Worm (Caenorhabditis elegans): ENCODE data around the gene fbxa-39.

fbxa-39 gene

ce11 chrIII:2304867-2305266, 32.0 kb downstream of the fbxa-39 start, which contains the start of gene Y54F10BM.9:
TSS of gene Y54F10BM.9 (minus strand) at chrIII:2304927.
- TF ChIP-seq hmg-4 (GFP tag; optimal IDR thresholded peaks at IDR 0.05) (peak; percentile 69), aly-1 (tag; optimal IDR thresholded peaks at IDR 0.05) (peak; percentile 54), B0310.2 (tag; optimal IDR thresholded peaks at IDR 0.05) (no peak)

ce11 chrIII:2308026-2308425, 35.2 kb downstream of the fbxa-39 start, which contains the start of the genes fbxa-1 and Y54F10BM.20:
TSS of gene fbxa-1 (minus strand) at chrIII:2308126.
TSS of gene Y54F10BM.20 (plus strand) at chrIII:2308256.
- TF ChIP-seq sea-1 (GFP tag; conservative IDR thresholded peaks at IDR 0.05) (no peak), hmbx-1 (tag; optimal IDR thresholded peaks at IDR 0.05) (no peak), B0310.2 (tag; optimal IDR thresholded peaks at IDR 0.05) (no peak), hmg-4 (GFP tag; optimal IDR thresholded peaks at IDR 0.05) (no peak)

ce11 chrIII:2310996-2311395, 38.2 kb downstream of the fbxa-39 start:
- TF ChIP-seq hmg-4 (GFP tag; optimal IDR thresholded peaks at IDR 0.05) (no peak), hnd-1 (tag; optimal IDR thresholded peaks at IDR 0.05) (no peak), tra-4 (tag; optimal IDR thresholded peaks at IDR 0.05) (no peak), F13C5.2 (tag; optimal IDR thresholded peaks at IDR 0.05) (no peak), tbx-37 (GFP tag; conservative IDR thresholded peaks at IDR 0.05) (no peak), tbx-11 (GFP tag; IDR thresholded peaks at IDR 0.05) (no peak), ets-7 (tag; optimal IDR thresholded peaks at IDR 0.05) (no peak), sea-1 (GFP tag; conservative IDR thresholded peaks at IDR 0.05) (no peak), B0310.2 (tag; optimal IDR thresholded peaks at IDR 0.05) (no peak), scrt-1 (GFP tag; IDR thresholded peaks at IDR 0.05) (no peak), ceh-13 (GFP tag; optimal IDR thresholded peaks at IDR 0.05) (no peak), ceh-36 (tag; optimal IDR thresholded peaks at IDR 0.05) (no peak), ama-1 (optimal IDR thresholded peaks at IDR 0.05) (no peak)

ce11 chrIII:2313985-2314494, 41.2 kb downstream of the fbxa-39 start, which contains the start of the genes fbxa-66 and iffb-1:
TSS of gene fbxa-66 (minus strand) at chrIII:2314035.
TSS of gene iffb-1 (plus strand) at chrIII:2314436.
- TF ChIP-seq ceh-36 (tag; optimal IDR thresholded peaks at IDR 0.05), result no peak

- no peak for TF ChIP-seq B0310.2 (tag; optimal IDR thresholded peaks at IDR 0.05)
- peak; percentile 4 for TF ChIP-seq hnd-1 (tag; optimal IDR thresholded peaks at IDR 0.05)
- no peak for TF ChIP-seq tbx-37 (GFP tag; conservative IDR thresholded peaks at IDR 0.05)
- no peak for TF ChIP-seq pes-1 (GFP tag; IDR thresholded peaks at IDR 0.05)
- no peak for TF ChIP-seq tbx-11 (GFP tag; IDR thresholded peaks at IDR 0.05)
- TF ChIP-seq F13C5.2 (tag; optimal IDR thresholded peaks at IDR 0.05), result no peak
- no peak for TF ChIP-seq ceh-36 (tag; optimal IDR thresholded peaks at IDR 0.05)
- no peak for TF ChIP-seq hmg-4 (GFP tag; optimal IDR thresholded peaks at IDR 0.05)
- peak; percentile 24 for TF ChIP-seq aly-1 (tag; optimal IDR thresholded peaks at IDR 0.05)
- no peak for TF ChIP-seq tra-4 (tag; optimal IDR thresholded peaks at IDR 0.05)
- no peak for TF ChIP-seq ama-1 (optimal IDR thresholded peaks at IDR 0.05)
- no peak for TF ChIP-seq scrt-1 (GFP tag; IDR thresholded peaks at IDR 0.05)
- no peak for TF ChIP-seq flt-1 (GFP tag; IDR thresholded peaks at IDR 0.05)
- no peak for TF ChIP-seq sea-1 (GFP tag; conservative IDR thresholded peaks at IDR 0.05)
- TF ChIP-seq ceh-13 (GFP tag; optimal IDR thresholded peaks at IDR 0.05), result no peak
These were observed 41.8 kb downstream of the fbxa-39 start for ce11 chrIII:2314678-2315077.

ce11 chrIII:2316439-2316838, 43.6 kb downstream of the fbxa-39 start:
- TF ChIP-seq tbx-11 (GFP tag; IDR thresholded peaks at IDR 0.05) (no peak), pes-1 (GFP tag; IDR thresholded peaks at IDR 0.05) (no peak), aly-1 (tag; optimal IDR thresholded peaks at IDR 0.05) (no peak), F13C5.2 (tag; optimal IDR thresholded peaks at IDR 0.05) (no peak), sea-1 (GFP tag; conservative IDR thresholded peaks at IDR 0.05) (no peak), flt-1 (GFP tag; IDR thresholded peaks at IDR 0.05) (no peak), tbx-37 (GFP tag; conservative IDR thresholded peaks at IDR 0.05) (no peak), ets-7 (tag; optimal IDR thresholded peaks at IDR 0.05) (no peak)

ce11 chrIII:2324703-2325102, 51.9 kb downstream of the fbxa-39 start:
- TF ChIP-seq ets-7 (tag; optimal IDR thresholded peaks at IDR 0.05) (no peak), pes-1 (GFP tag; IDR thresholded peaks at IDR 0.05) (no peak), aly-1 (tag; optimal IDR thresholded peaks at IDR 0.05) (no peak), B0310.2 (tag; optimal IDR thresholded peaks at IDR 0.05) (no peak), hmbx-1 (tag; optimal IDR thresholded peaks at IDR 0.05) (no peak), tbx-37 (GFP tag; conservative IDR thresholded peaks at IDR 0.05) (no peak), tra-4 (tag; optimal IDR thresholded peaks at IDR 0.05) (no peak), hnd-1 (tag; optimal IDR thresholded peaks at IDR 0.05) (no peak), scrt-1 (GFP tag; IDR thresholded peaks at IDR 0.05) (no peak), ceh-13 (GFP tag; optimal IDR thresholded peaks at IDR 0.05) (no peak), hmg-4 (GFP tag; optimal IDR thresholded peaks at IDR 0.05) (no peak), sea-1 (GFP tag; conservative IDR thresholded peaks at IDR 0.05) (no peak), F13C5.2 (tag; optimal IDR thresholded peaks at IDR 0.05) (no peak)
